Worm (Caenorhabditis elegans) whole organism, late embryonic: ENCODE results near the gene pals-28.

ENCODE experiments used
- T23F11.4 ChIP-seq: fragments of 200-800 bp; sonication (Bioruptor generic); optimal IDR thresholded peaks from 2 replicates; lab custom pipeline; 2018; ENCODE audit warnings: mild to moderate bottlenecking, missing genetic modification characterization, missing compliant biosample characterization
- eyg-1 ChIP-seq: sonication (generic microtip); optimal IDR thresholded peaks from 2 replicates; lab custom pipeline; 2016; ENCODE audit warnings: missing genotype, missing genetic modification characterization, missing compliant biosample characterization
- hlh-8 ChIP-seq: sonication (generic microtip); optimal IDR thresholded peaks from 2 replicates; lab custom pipeline; 2016; ENCODE audit warnings: missing genotype, missing genetic modification characterization, missing compliant biosample characterization
- nfya-1 ChIP-seq: sonication (generic microtip); optimal IDR thresholded peaks from 2 replicates; lab custom pipeline; 2017; ENCODE audit warnings: missing genetic modification characterization, mild to moderate bottlenecking, missing compliant biosample characterization, antibody characterized with exemption, moderate library complexity
- nhr-11 ChIP-seq: fragments of 150-350 bp; optimal IDR thresholded peaks from 2 replicates; lab custom pipeline; 2014; ENCODE audit warnings: missing biosample characterization, missing genetic modification characterization
- rnt-1 ChIP-seq: sonication (generic microtip); optimal IDR thresholded peaks from 2 replicates; lab custom pipeline; 2016; ENCODE audit warnings: missing genetic modification characterization, missing compliant biosample characterization
- unc-42 ChIP-seq: sonication (generic microtip); optimal IDR thresholded peaks from 2 replicates; lab custom pipeline; 2016; ENCODE audit warnings: missing genotype, missing genetic modification characterization, missing compliant biosample characterization
- zip-5 ChIP-seq: sonication (generic microtip); optimal IDR thresholded peaks from 2 replicates; lab custom pipeline; 2016; ENCODE audit warnings: missing genetic modification characterization, missing compliant biosample characterization

- TF ChIP-seq unc-42 (tag; lab: Kevin White, UChicago), result no peak
- no peak for TF ChIP-seq zip-5 (tag; lab: Kevin White, UChicago)
- no peak for TF ChIP-seq nhr-11
- TF ChIP-seq nfya-1 (tag; lab: Kevin White, UChicago), result no peak
- TF ChIP-seq rnt-1 (tag; lab: Kevin White, UChicago), result no peak
- no peak for TF ChIP-seq eyg-1 (tag; lab: Kevin White, UChicago)
- no peak for TF ChIP-seq hlh-8
- no peak for TF ChIP-seq T23F11.4 (GFP tag; lab: Kevin White, UChicago)
These were observed 50.7 kb downstream of the pals-28 start for ce11 chrIII:4435262-4435661.
